Worm (Caenorhabditis elegans): Measurements from ENCODE around the gene dhs-11.

The dhs-11 gene

ce11 chrIII:10600138-10600626, 42.5 kb downstream of the dhs-11 start, which contains the start of gene epg-6 (continued):
- no peak for TF ChIP-seq mxl-1 (tag; optimal IDR thresholded peaks at IDR 0.05)
- no peak for TF ChIP-seq lsy-27 (tag; optimal IDR thresholded peaks at IDR 0.05; ENCODE audit: borderline replicate concordance, insufficient read depth)
- no peak for TF ChIP-seq snpc-4 (GFP tag; optimal IDR thresholded peaks at IDR 0.05)
- peak in 1 of 4 experiments; percentile 0 for TF ChIP-seq snpc-4 (tag; optimal IDR thresholded peaks at IDR 0.05)
- no peak for TF ChIP-seq madf-3 (GFP tag; IDR thresholded peaks at IDR 0.05)
- no peak for TF ChIP-seq rcor-1 (GFP tag; IDR thresholded peaks at IDR 0.05)
- no peak for TF ChIP-seq ztf-3 (GFP tag; optimal IDR thresholded peaks at IDR 0.05)
- no peak for TF ChIP-seq fkh-3 (tag; optimal IDR thresholded peaks at IDR 0.05)
- no peak for TF ChIP-seq nhr-80 (tag; optimal IDR thresholded peaks at IDR 0.05)
- no peak for TF ChIP-seq F57A8.1 (GFP tag; optimal IDR thresholded peaks at IDR 0.05)
- no peak for TF ChIP-seq sdz-38 (tag; optimal IDR thresholded peaks at IDR 0.05)
- TF ChIP-seq ztf-25 (GFP tag; IDR thresholded peaks at IDR 0.05): no peak
- TF ChIP-seq xnd-1 (tag; optimal IDR thresholded peaks at IDR 0.05): peak; percentile 94
- no peak for TF ChIP-seq let-526 (GFP tag; IDR thresholded peaks at IDR 0.05)
- no peak for TF ChIP-seq nhr-120 (GFP tag; IDR thresholded peaks at IDR 0.05)
- TF ChIP-seq nhr-90 (tag; optimal IDR thresholded peaks at IDR 0.05): no peak
- TF ChIP-seq ets-4 (GFP tag; optimal IDR thresholded peaks at IDR 0.05): no peak

DNA sequence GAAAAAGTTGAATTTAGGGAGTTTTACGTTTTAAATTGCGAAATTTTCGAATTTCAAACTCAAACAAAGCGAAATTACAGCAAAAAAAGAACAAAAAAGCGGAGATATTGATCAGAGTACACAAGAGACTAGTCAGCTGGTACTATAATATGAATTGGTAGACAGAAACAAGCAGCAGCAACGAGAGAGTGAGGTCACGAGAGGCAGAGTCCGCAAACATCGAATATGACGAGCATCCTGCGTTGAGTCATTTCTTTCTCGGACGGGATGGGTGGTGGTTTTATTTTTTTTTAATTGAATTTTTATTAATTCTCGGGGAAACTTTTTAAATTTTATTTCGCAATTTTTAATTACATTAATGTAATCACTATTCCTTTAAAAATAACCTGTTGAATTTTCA, 43.0 kb downstream of the dhs-11 start:
- no peak for TF ChIP-seq F52B5.7 (tag; optimal IDR thresholded peaks at IDR 0.05)
- TF ChIP-seq athp-1 (tag; optimal IDR thresholded peaks at IDR 0.05): no peak
- TF ChIP-seq chd-7 (tag; optimal IDR thresholded peaks at IDR 0.05): no peak
- no peak for TF ChIP-seq let-607 (tag; optimal IDR thresholded peaks at IDR 0.05)
- TF ChIP-seq pbrm-1 (GFP tag; IDR thresholded peaks at IDR 0.05): 0 out of 2 replicates have a peak, but pooled peaks have one; percentile 26
- 0 out of 2 replicates have a peak, but pooled peaks have one; percentile 9 for TF ChIP-seq ceh-100 (GFP tag; IDR thresholded peaks at IDR 0.05)
- TF ChIP-seq attf-5 (GFP tag; optimal IDR thresholded peaks at IDR 0.05): peak; percentile 89
- TF ChIP-seq mcd-1 (GFP tag; IDR thresholded peaks at IDR 0.05): peak; percentile 70
- TF ChIP-seq F57A8.1 (GFP tag; optimal IDR thresholded peaks at IDR 0.05): no peak
- TF ChIP-seq dpl-1 (GFP tag; optimal IDR thresholded peaks at IDR 0.05): no peak
- peak; percentile 7; the same call in 1 of the 2 replicates for TF ChIP-seq rcor-1 (GFP tag; IDR thresholded peaks at IDR 0.05)
- TF ChIP-seq mes-4 (tag; optimal IDR thresholded peaks at IDR 0.05): no peak
- no peak for TF ChIP-seq hsf-1 (GFP tag; IDR thresholded peaks at IDR 0.05)
- TF ChIP-seq lin-54 (GFP tag; optimal IDR thresholded peaks at IDR 0.05): peak; percentile 28
- peak; percentile 59; the same call in 1 of the 2 replicates for TF ChIP-seq cebp-1 (GFP tag; IDR thresholded peaks at IDR 0.05)
- peak; percentile 92 for TF ChIP-seq cebp-1 (tag; optimal IDR thresholded peaks at IDR 0.05)
- peak; percentile 1 for TF ChIP-seq tbp1 (GFP tag; optimal IDR thresholded peaks at IDR 0.05)
- no peak for TF ChIP-seq ceh-91 (GFP tag; IDR thresholded peaks at IDR 0.05)
- no peak for TF ChIP-seq F22D6.2 (tag; optimal IDR thresholded peaks at IDR 0.05)
- no peak for TF ChIP-seq snpc-4 (GFP tag; optimal IDR thresholded peaks at IDR 0.05)
- TF ChIP-seq snpc-4 (tag; optimal IDR thresholded peaks at IDR 0.05): peak in 1 of 4 experiments; percentile 2
- TF ChIP-seq pha-4 (tag; optimal IDR thresholded peaks at IDR 0.05): peak; percentile 32
- peak; percentile 29 for TF ChIP-seq K12H6.12 (tag; optimal IDR thresholded peaks at IDR 0.05)
- peak; percentile 32; the same call in 1 of the 2 replicates for TF ChIP-seq egl-44 (GFP tag; IDR thresholded peaks at IDR 0.05)
- peak; percentile 49; the same call in 1 of the 2 replicates for TF ChIP-seq hmg-1.2 (GFP tag; IDR thresholded peaks at IDR 0.05)
- peak; percentile 4 for TF ChIP-seq F23B12.7 (tag; optimal IDR thresholded peaks at IDR 0.05; ENCODE audit: insufficient read depth)
- TF ChIP-seq B0336.3 (GFP tag; IDR thresholded peaks at IDR 0.05): 0 out of 2 replicates have a peak, but pooled peaks have one; percentile 28
- no peak for TF ChIP-seq mel-28 (tag; optimal IDR thresholded peaks at IDR 0.05; ENCODE audit: borderline replicate concordance)
- TF ChIP-seq hmg-20 (GFP tag; IDR thresholded peaks at IDR 0.05): no peak
- peak; percentile 70 for TF ChIP-seq nhr-80 (tag; optimal IDR thresholded peaks at IDR 0.05)
- no peak for TF ChIP-seq egl-18 (GFP tag; IDR thresholded peaks at IDR 0.05)
- no peak for TF ChIP-seq cebp-2 (GFP tag; IDR thresholded peaks at IDR 0.05)
- TF ChIP-seq lin-40 (tag; optimal IDR thresholded peaks at IDR 0.05): peak; percentile 56
- no peak for TF ChIP-seq ztf-3 (GFP tag; optimal IDR thresholded peaks at IDR 0.05)
- TF ChIP-seq ztf-18 (tag; optimal IDR thresholded peaks at IDR 0.05): peak; percentile 29
- no peak for TF ChIP-seq snpc-1.1 (tag; optimal IDR thresholded peaks at IDR 0.05; ENCODE audit: insufficient read depth)
